Fruit fly (Drosophila melanogaster): ENCODE data around the gene CG33270.

DNA sequence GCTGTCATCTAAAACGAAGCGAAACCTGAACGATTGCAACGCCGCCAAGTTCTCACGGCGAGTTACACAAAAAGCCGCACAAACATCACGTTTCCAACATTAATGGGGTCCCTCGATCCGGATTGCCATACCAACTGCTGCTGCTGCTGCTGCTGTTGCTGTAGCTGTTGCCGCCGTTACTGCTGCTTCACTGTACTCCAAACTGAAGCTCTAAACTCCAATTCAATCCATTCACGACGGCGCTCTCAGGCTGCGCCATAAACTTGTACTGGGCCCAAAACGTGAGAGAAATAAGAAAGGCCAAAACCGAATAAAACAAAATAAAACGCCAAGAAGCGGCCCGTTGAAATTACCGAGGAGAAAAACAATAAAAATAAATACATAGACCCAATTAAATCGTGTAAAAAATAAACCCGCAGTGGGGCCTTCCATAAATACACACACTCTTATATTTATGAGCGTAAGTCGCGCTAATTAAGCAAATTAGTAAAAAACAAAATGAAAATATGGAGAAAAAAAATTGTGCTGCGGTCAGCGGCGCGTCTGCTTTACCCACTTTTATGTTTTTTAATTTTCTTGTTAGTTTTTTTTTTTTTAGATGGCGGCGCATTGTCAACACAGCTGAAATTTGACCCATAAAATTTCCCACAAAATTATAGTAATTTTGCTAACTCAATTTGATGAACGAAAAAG, 31.0 kb downstream of the CG33270 start:
- TF ChIP-seq psq (optimal IDR thresholded peaks at IDR 0.05) (no peak), CG8478 (optimal IDR thresholded peaks at IDR 0.05) (no peak), usp (GFP tag; optimal IDR thresholded peaks at IDR 0.05) (no peak), EcR (GFP tag; optimal IDR thresholded peaks at IDR 0.05) (no peak)

All from whole organism.